Fruit fly (Drosophila melanogaster) whole organism, embryonic: ENCODE results near the gene Bet3.

Source experiments
- Atf3 ChIP-seq: fragments of 200-800 bp; sonication (Bioruptor generic); optimal IDR thresholded peaks from 3 replicates; lab custom pipeline; 2016; ENCODE audit warnings: missing biosample characterization, missing genetic modification characterization
- B-H2 ChIP-seq: fragments of 200-800 bp; sonication (Bioruptor generic); optimal IDR thresholded peaks from 2 replicates; lab custom pipeline; 2018; ENCODE audit warnings: missing biosample characterization, mild to moderate bottlenecking, missing genetic modification characterization
- CG10147 ChIP-seq: fragments of 200-800 bp; sonication (Bioruptor generic); optimal IDR thresholded peaks from 2 replicates; lab custom pipeline; 2019; ENCODE audit warnings: missing biosample characterization, mild to moderate bottlenecking, missing genetic modification characterization, moderate library complexity
- CG10366 ChIP-seq: fragments of 200-800 bp; sonication (Bioruptor generic); IDR thresholded peaks from 2 replicates; pipeline ENCODE4 v1.3.6; 2022; ENCODE audit warnings: missing biosample characterization, missing genetic modification characterization
- CG10959 ChIP-seq: fragments of 200-800 bp; sonication (Bioruptor generic); IDR thresholded peaks from 2 replicates; pipeline ENCODE4 v1.3.6; 2022; ENCODE audit warnings: missing biosample characterization, missing genetic modification characterization
- CG11093 ChIP-seq: fragments of 200-800 bp; sonication (Bioruptor generic); IDR thresholded peaks from 3 replicates; pipeline ENCODE4 v1.3.6; 2022; ENCODE audit warnings: missing biosample characterization, missing genetic modification characterization
- CG11398 ChIP-seq: fragments of 200-800 bp; sonication (Bioruptor generic); optimal IDR thresholded peaks from 2 replicates; lab custom pipeline; 2016; ENCODE audit warnings: missing biosample characterization, missing genetic modification characterization
- CG14441 ChIP-seq: fragments of 200-800 bp; sonication (Bioruptor generic); IDR thresholded peaks from 2 replicates; pipeline ENCODE4 v1.3.6; 2022; ENCODE audit warnings: missing biosample characterization, missing genetic modification characterization
- CG15011 ChIP-seq: fragments of 200-800 bp; sonication (Bioruptor generic); optimal IDR thresholded peaks from 3 replicates; lab custom pipeline; 2018; ENCODE audit warnings: missing biosample characterization, mild to moderate bottlenecking, missing genetic modification characterization
- CG15514 ChIP-seq: fragments of 200-800 bp; sonication (Bioruptor generic); optimal IDR thresholded peaks from 3 replicates; lab custom pipeline; 2017; ENCODE audit warnings: missing biosample characterization, missing genetic modification characterization, mild to moderate bottlenecking, moderate library complexity, missing genetic modification reagents
- CG16813 ChIP-seq: fragments of 200-800 bp; sonication (Bioruptor generic); IDR thresholded peaks from 3 replicates; pipeline ENCODE4 v1.3.6; 2022; ENCODE audit warnings: missing biosample characterization, missing genetic modification characterization; ENCODE audit not compliant: partially characterized antibody
- CG18599 ChIP-seq: fragments of 200-800 bp; sonication (Bioruptor generic); optimal IDR thresholded peaks from 3 replicates; lab custom pipeline; 2017; ENCODE audit warnings: missing biosample characterization, missing genetic modification characterization, mild to moderate bottlenecking, moderate library complexity, missing genetic modification reagents
- CG2199 ChIP-seq: fragments of 200-800 bp; sonication (Bioruptor generic); IDR thresholded peaks from 3 replicates; pipeline ENCODE4 v1.3.6; 2022; ENCODE audit warnings: missing biosample characterization, missing genetic modification characterization
- CG32532 ChIP-seq: fragments of 200-800 bp; sonication (Bioruptor generic); IDR thresholded peaks from 2 replicates; pipeline ENCODE4 v1.3.6; 2022; ENCODE audit warnings: missing biosample characterization, missing genetic modification characterization
- CG33557 ChIP-seq: fragments of 200-800 bp; sonication (Bioruptor generic); optimal IDR thresholded peaks from 2 replicates; lab custom pipeline; 2019; ENCODE audit warnings: missing biosample characterization, mild to moderate bottlenecking, missing genetic modification characterization, moderate library complexity
- CG34376 ChIP-seq: fragments of 200-800 bp; sonication (Bioruptor generic); optimal IDR thresholded peaks from 2 replicates; lab custom pipeline; 2018; ENCODE audit warnings: missing biosample characterization, mild to moderate bottlenecking, missing genetic modification characterization
- CG9797 ChIP-seq: fragments of 200-800 bp; sonication (Bioruptor generic); optimal IDR thresholded peaks from 3 replicates; lab custom pipeline; 2018; ENCODE audit warnings: missing biosample characterization, mild to moderate bottlenecking, missing genetic modification characterization
- CrebB ChIP-seq: fragments of 200-800 bp; sonication (Bioruptor generic); optimal IDR thresholded peaks from 3 replicates; lab custom pipeline; 2018; ENCODE audit warnings: missing biosample characterization, mild to moderate bottlenecking, missing genetic modification characterization
- E2f1 ChIP-seq: fragments of 200-800 bp; sonication (Bioruptor generic); IDR thresholded peaks from 2 replicates; pipeline ENCODE4 v1.3.6; 2022; ENCODE audit warnings: missing biosample characterization, missing genetic modification characterization
- Ets97D ChIP-seq: fragments of 200-800 bp; sonication (Bioruptor generic); optimal IDR thresholded peaks from 3 replicates; lab custom pipeline; 2016; ENCODE audit warnings: missing biosample characterization, missing genetic modification characterization
- Hsf ChIP-seq: fragments of 200-800 bp; sonication (Bioruptor generic); optimal IDR thresholded peaks from 3 replicates; lab custom pipeline; 2016; ENCODE audit warnings: missing biosample characterization, missing genetic modification characterization
- Jarid2 ChIP-seq: fragments of 200-800 bp; sonication (Bioruptor generic); optimal IDR thresholded peaks from 3 replicates; lab custom pipeline; 2017; ENCODE audit warnings: mild to moderate bottlenecking, missing biosample characterization, missing genetic modification reagents, missing genetic modification characterization
- Lpt ChIP-seq: fragments of >200 bp; optimal IDR thresholded peaks from 2 replicates; lab custom pipeline; 2018; ENCODE audit warnings: missing biosample characterization, missing genetic modification characterization
- Mrtf ChIP-seq: fragments of 200-800 bp; sonication (Bioruptor generic); IDR thresholded peaks from 3 replicates; pipeline ENCODE4 v1.3.6; 2022; ENCODE audit warnings: missing biosample characterization, missing genetic modification characterization
- NK7.1 ChIP-seq: fragments of 200-800 bp; sonication (Bioruptor generic); optimal IDR thresholded peaks from 3 replicates; lab custom pipeline; 2016; ENCODE audit warnings: missing biosample characterization, missing genetic modification characterization
- Rfx ChIP-seq: fragments of 200-800 bp; sonication (Bioruptor generic); IDR thresholded peaks from 2 replicates; pipeline ENCODE4 v1.3.6; 2022; ENCODE audit warnings: missing biosample characterization, missing genetic modification characterization
- Tbp ChIP-seq: fragments of >200 bp; optimal IDR thresholded peaks from 2 replicates; lab custom pipeline; 2018; ENCODE audit warnings: missing biosample characterization, missing genetic modification characterization
- Vsx1 ChIP-seq: fragments of 200-800 bp; sonication (Bioruptor generic); optimal IDR thresholded peaks from 2 replicates; lab custom pipeline; 2017; ENCODE audit warnings: missing biosample characterization, mild to moderate bottlenecking, missing genetic modification characterization, missing genetic modification reagents
- Xrp1 ChIP-seq: fragments of 200-800 bp; sonication (Bioruptor generic); IDR thresholded peaks from 2 replicates; pipeline ENCODE4 v1.3.6; 2022; ENCODE audit warnings: missing biosample characterization, missing genetic modification characterization
- ac ChIP-seq: fragments of 200-800 bp; sonication (Bioruptor generic); optimal IDR thresholded peaks from 3 replicates; lab custom pipeline; 2017; ENCODE audit warnings: missing biosample characterization, mild to moderate bottlenecking, missing genetic modification characterization
- az2 ChIP-seq: fragments of 200-800 bp; sonication (Bioruptor generic); optimal IDR thresholded peaks from 3 replicates; lab custom pipeline; 2016; ENCODE audit warnings: missing biosample characterization, missing genetic modification characterization
- br ChIP-seq: fragments of >200 bp; optimal IDR thresholded peaks from 2 replicates; lab custom pipeline; 2017
- cwo ChIP-seq: fragments of 200-800 bp; sonication (Bioruptor generic); optimal IDR thresholded peaks from 3 replicates; lab custom pipeline; 2017; ENCODE audit warnings: missing biosample characterization, missing genetic modification characterization, mild to moderate bottlenecking, moderate library complexity, missing genetic modification reagents
- dan ChIP-seq: fragments of 200-800 bp; sonication (Bioruptor generic); IDR thresholded peaks from 2 replicates; pipeline ENCODE4 v1.3.6; 2022; ENCODE audit warnings: missing biosample characterization, missing genetic modification characterization
- ewg ChIP-seq: fragments of 200-800 bp; sonication (Bioruptor generic); optimal IDR thresholded peaks from 3 replicates; lab custom pipeline; 2017; ENCODE audit warnings: mild to moderate bottlenecking, missing biosample characterization, missing genetic modification reagents, missing genetic modification characterization
- gro ChIP-seq: fragments of 200-800 bp; sonication (Bioruptor generic); optimal IDR thresholded peaks from 2 replicates; lab custom pipeline; 2016; ENCODE audit warnings: missing biosample characterization, missing genetic modification characterization
- h ChIP-seq: fragments of >200 bp; optimal IDR thresholded peaks from 2 replicates; lab custom pipeline; 2017
- knrl ChIP-seq: fragments of 200-800 bp; sonication (Bioruptor generic); IDR thresholded peaks from 3 replicates; pipeline ENCODE4 v1.3.6; 2022; ENCODE audit warnings: missing biosample characterization, missing genetic modification characterization; ENCODE audit not compliant: partially characterized antibody
- lab ChIP-seq: fragments of 200-800 bp; sonication (Bioruptor generic); optimal IDR thresholded peaks from 3 replicates; lab custom pipeline; 2017; ENCODE audit warnings: missing biosample characterization, missing genetic modification characterization, mild to moderate bottlenecking, moderate library complexity, missing genetic modification reagents
- pros ChIP-seq: fragments of 200-800 bp; sonication (Bioruptor generic); optimal IDR thresholded peaks from 3 replicates; lab custom pipeline; 2019; ENCODE audit warnings: missing biosample characterization, mild to moderate bottlenecking, missing genetic modification characterization, moderate library complexity
- sens ChIP-seq: fragments of 200-800 bp; sonication (Bioruptor generic); peaks from one replicate; lab custom pipeline; 2016; ENCODE audit warnings: missing biosample characterization, missing genetic modification characterization
- seq ChIP-seq: fragments of 200-800 bp; sonication (Bioruptor generic); IDR thresholded peaks from 2 replicates; pipeline ENCODE4 v1.3.6; 2022; ENCODE audit warnings: missing biosample characterization, missing genetic modification characterization
- shn ChIP-seq: fragments of 200-800 bp; sonication (Bioruptor generic); optimal IDR thresholded peaks from 3 replicates; lab custom pipeline; 2016; ENCODE audit warnings: missing biosample characterization, missing genetic modification characterization
- slbo ChIP-seq: fragments of 200-800 bp; sonication (Bioruptor generic); IDR thresholded peaks from 2 replicates; pipeline ENCODE4 v1.3.6; 2022; ENCODE audit warnings: missing biosample characterization, missing genetic modification characterization
- stc ChIP-seq: fragments of 200-800 bp; sonication (Bioruptor generic); IDR thresholded peaks from 2 replicates; pipeline ENCODE4 v1.3.6; 2022; ENCODE audit warnings: missing biosample characterization, missing genetic modification characterization
- tap ChIP-seq: fragments of 200-800 bp; optimal IDR thresholded peaks from 3 replicates; lab custom pipeline; 2019; ENCODE audit warnings: missing biosample characterization, mild to moderate bottlenecking, missing genetic modification characterization, moderate library complexity
- tio ChIP-seq: fragments of 200-800 bp; sonication (Bioruptor generic); optimal IDR thresholded peaks from 2 replicates; lab custom pipeline; 2017; ENCODE audit warnings: missing biosample characterization, missing genetic modification characterization, inconsistent platforms
- tll ChIP-seq, 2 experiments: fragments of 200-800 bp in 1 of 2; fragments of >200 bp in 1 of 2; sonication (Bioruptor generic) in 1 of 2; optimal IDR thresholded peaks; 2 replicates each; lab custom pipeline; 2017 to 2019; ENCODE audit warnings: missing biosample characterization in 2 of 2, missing genetic modification characterization in 2 of 2, mild to moderate bottlenecking in 1 of 2, moderate library complexity in 1 of 2
- wdn ChIP-seq: fragments of 200-800 bp; sonication (Bioruptor generic); IDR thresholded peaks from 2 replicates; pipeline ENCODE4 v1.3.6; 2022; ENCODE audit warnings: missing biosample characterization, missing genetic modification characterization

The Bet3 gene

dm6 chr3L:9429665-9430607 is 12.1 kb downstream of the Bet3 start, which contains the start of the genes RpS17 and MTF-1 (continued):
- TF ChIP-seq CG33557 (GFP tag; lab: Kevin White, UChicago), result peak; percentile 39
- 0 out of 2 replicates have a peak, but pooled peaks have one; percentile 11 for TF ChIP-seq wdn (GFP tag; lab: Robert Waterston, UW)
- TF ChIP-seq Jarid2 (GFP tag; lab: Kevin White, UChicago), result peak; percentile 70
- no peak for TF ChIP-seq CG16813
- no peak for TF ChIP-seq br (lab: Kevin White, UChicago)
- TF ChIP-seq slbo, result peak; percentile 53
- peak; percentile 44 for TF ChIP-seq CG18599
- TF ChIP-seq gro (GFP tag; lab: Kevin White, UChicago), result peak; percentile 4
- TF ChIP-seq CG34376, result peak; percentile 91
- TF ChIP-seq ewg (GFP tag; lab: Kevin White, UChicago), result no peak
- TF ChIP-seq Mrtf (GFP tag; lab: Robert Waterston, UW), result no peak
- no peak for TF ChIP-seq CG2199 (GFP tag; lab: Robert Waterston, UW)
- TF ChIP-seq CG15011 (GFP tag; lab: Kevin White, UChicago), result peak; percentile 41
- TF ChIP-seq CG10366 (GFP tag; lab: Robert Waterston, UW), result peak; percentile 37
- TF ChIP-seq tll (GFP tag; optimal IDR thresholded peaks at IDR 0.05; lab: Kevin White, UChicago), result no peak
- peak; percentile 30 for TF ChIP-seq CG15514 (GFP tag; lab: Kevin White, UChicago)
- TF ChIP-seq Lpt (GFP tag; lab: Kevin White, UChicago), result no peak
- TF ChIP-seq Xrp1 (GFP tag; lab: Robert Waterston, UW), result 0 out of 2 replicates have a peak, but pooled peaks have one; percentile 30
- no peak for TF ChIP-seq pros (GFP tag; lab: Kevin White, UChicago)
- TF ChIP-seq ac (GFP tag; lab: Kevin White, UChicago), result peak; percentile 40
- peak; percentile 52 for TF ChIP-seq CrebB (tag; lab: Kevin White, UChicago)
- TF ChIP-seq CG32532 (GFP tag; lab: Robert Waterston, UW), result peak; percentile 66
- no peak for TF ChIP-seq dan (GFP tag; lab: Robert Waterston, UW)
- TF ChIP-seq E2f1, result no peak
- no peak for TF ChIP-seq knrl (GFP tag; lab: Robert Waterston, UW)
- peak; percentile 10; the same call in 1 of the 2 replicates for TF ChIP-seq stc
- peak; percentile 88 for TF ChIP-seq sens (GFP tag; lab: Kevin White, UChicago)
- peak; percentile 63 for TF ChIP-seq Hsf
- TF ChIP-seq shn (GFP tag; lab: Kevin White, UChicago), result peak; percentile 2
- no peak for TF ChIP-seq CG11093
- peak; percentile 41 for TF ChIP-seq Atf3 (GFP tag; lab: Kevin White, UChicago)
- TF ChIP-seq lab (GFP tag; lab: Kevin White, UChicago), result peak; percentile 75
- TF ChIP-seq cwo (GFP tag; lab: Kevin White, UChicago), result peak; percentile 7
- TF ChIP-seq Rfx (GFP tag; lab: Robert Waterston, UW), result peak; percentile 70
- peak; percentile 26 for TF ChIP-seq tap (tag; lab: Kevin White, UChicago)
- TF ChIP-seq NK7.1 (GFP tag; lab: Kevin White, UChicago), result no peak
- no peak for TF ChIP-seq CG10147 (GFP tag; lab: Kevin White, UChicago)
- peak; percentile 47 for TF ChIP-seq tio (GFP tag; lab: Kevin White, UChicago)
- TF ChIP-seq CG9797 (GFP tag; lab: Kevin White, UChicago), result peak; percentile 85
- peak; percentile 27; the same call in 1 of the 2 replicates for TF ChIP-seq seq (GFP tag; lab: Robert Waterston, UW)
- TF ChIP-seq CG11398 (GFP tag; lab: Kevin White, UChicago), result peak; percentile 62
- TF ChIP-seq CG14441, result peak; percentile 21; the same call in 1 of the 2 replicates
- peak; percentile 44 for TF ChIP-seq B-H2
- TF ChIP-seq az2, result peak; percentile 16
- peak; percentile 50 for TF ChIP-seq Tbp
- TF ChIP-seq Ets97D (GFP tag; lab: Kevin White, UChicago), result peak; percentile 98
- no peak for TF ChIP-seq h
- TF ChIP-seq CG10959 (GFP tag; lab: Robert Waterston, UW), result no peak
- peak; percentile 51 for TF ChIP-seq Vsx1 (GFP tag; lab: Kevin White, UChicago)
